Fruit fly (Drosophila melanogaster): Measurements from ENCODE around the gene Rtc1.

dm6 chrX:13766495-13766894, 9.5 kb downstream of the Rtc1 start:
- TF ChIP-seq Snoo (tag; optimal IDR thresholded peaks at IDR 0.05) (no peak), gl (tag; optimal IDR thresholded peaks at IDR 0.05) (no peak), EcR (GFP tag; optimal IDR thresholded peaks at IDR 0.05) (no peak), CG17806 (tag; optimal IDR thresholded peaks at IDR 0.05) (no peak), CG10348 (GFP tag; IDR thresholded peaks at IDR 0.05) (no peak), CG34367 (tag; optimal IDR thresholded peaks at IDR 0.05) (no peak), Ets98B (GFP tag; IDR thresholded peaks at IDR 0.05) (no peak), CG13204 (GFP tag; optimal IDR thresholded peaks at IDR 0.05) (no peak), Pif1B (GFP tag; optimal IDR thresholded peaks at IDR 0.05) (no peak)

Measured in whole organism, pupa.